Worm (Caenorhabditis elegans) whole organism, young adult: ENCODE data around the gene dnj-9.
"Not testable (repeated sequence)": the region's sequence is repeated elsewhere in the genome, so short reads cannot be mapped to it uniquely, and the experiment has no call there.

ENCODE experiments used
- D2030.7 ChIP-seq: fragments of 200-800 bp; sonication (Bioruptor generic); IDR thresholded peaks from 2 replicates; pipeline ENCODE4 v1.3.6; 2022; ENCODE audit warnings: missing genetic modification reagents, missing genetic modification characterization, missing compliant biosample characterization
- F23B12.7 ChIP-seq: sonication (generic microtip); optimal IDR thresholded peaks from 2 replicates; lab custom pipeline; 2017; ENCODE audit warnings: missing genetic modification characterization, mild to moderate bottlenecking, missing compliant biosample characterization, antibody characterized with exemption, moderate library complexity; ENCODE audit not compliant: insufficient read depth
- F33H1.4 ChIP-seq: fragments of 200-800 bp; sonication (Bioruptor generic); IDR thresholded peaks from 2 replicates; pipeline ENCODE4 v1.3.6; 2022; ENCODE audit warnings: missing genetic modification reagents, missing genetic modification characterization, missing compliant biosample characterization
- F52B5.7 ChIP-seq: sonication (generic microtip); optimal IDR thresholded peaks from 2 replicates; lab custom pipeline; 2016; ENCODE audit warnings: mild to moderate bottlenecking, missing genetic modification characterization, missing compliant biosample characterization
- F57C9.4 ChIP-seq: sonication (generic microtip); optimal IDR thresholded peaks from 2 replicates; lab custom pipeline; 2017; ENCODE audit warnings: mild to moderate bottlenecking, missing genetic modification characterization, missing compliant biosample characterization
- T07F8.4 ChIP-seq: sonication (generic microtip); optimal IDR thresholded peaks from 2 replicates; lab custom pipeline; 2016; ENCODE audit warnings: mild to moderate bottlenecking, missing genetic modification characterization, moderate library complexity, missing compliant biosample characterization
- Y53G8AR.9 ChIP-seq: fragments of 200-800 bp; sonication (Bioruptor generic); conservative IDR thresholded peaks from 2 replicates; pipeline ENCODE4 v1.3.6; 2022; ENCODE audit warnings: missing genetic modification reagents, missing genetic modification characterization, missing compliant biosample characterization
- ZK185.1 ChIP-seq: sonication (generic microtip); optimal IDR thresholded peaks from 2 replicates; lab custom pipeline; 2016; ENCODE audit warnings: mild to moderate bottlenecking, missing genetic modification characterization, missing compliant biosample characterization; ENCODE audit not compliant: poor library complexity, severe bottlenecking
- ama-1 ChIP-seq, 3 experiments: fragments of 150-350 bp in 1 of 3; sonication (generic microtip) in 2 of 3; optimal IDR thresholded peaks; 2 replicates each; lab custom pipeline; 2014 to 2018; ENCODE audit warnings: missing biosample characterization in 2 of 3, missing genetic modification characterization in 2 of 3, missing genetic modification reagents in 2 of 3
- atf-7 ChIP-seq: sonication (generic microtip); optimal IDR thresholded peaks from 2 replicates; lab custom pipeline; 2017; ENCODE audit warnings: mild to moderate bottlenecking, missing genetic modification characterization, missing compliant biosample characterization
- athp-1 ChIP-seq: sonication (generic microtip); optimal IDR thresholded peaks from 2 replicates; lab custom pipeline; 2017; ENCODE audit warnings: mild to moderate bottlenecking, missing genetic modification characterization, missing compliant biosample characterization
- attf-5 ChIP-seq: fragments of 200-800 bp; sonication (Bioruptor generic); optimal IDR thresholded peaks from 2 replicates; lab custom pipeline; 2018; ENCODE audit warnings: mild to moderate bottlenecking, missing genetic modification characterization, missing compliant biosample characterization
- ceh-27 ChIP-seq: fragments of 200-800 bp; sonication (Bioruptor generic); optimal IDR thresholded peaks from 2 replicates; lab custom pipeline; 2018; ENCODE audit warnings: mild to moderate bottlenecking, missing genetic modification characterization, moderate library complexity, missing compliant biosample characterization
- ceh-40 ChIP-seq: fragments of 200-800 bp; sonication (Bioruptor generic); IDR thresholded peaks from 2 replicates; pipeline ENCODE4 v1.3.6; 2022; ENCODE audit warnings: missing genetic modification characterization, missing compliant biosample characterization
- ceh-79 ChIP-seq: sonication (generic microtip); optimal IDR thresholded peaks from 2 replicates; lab custom pipeline; 2017; ENCODE audit warnings: mild to moderate bottlenecking, missing genetic modification characterization, missing compliant biosample characterization
- efl-1 ChIP-seq: fragments of 150-350 bp; optimal IDR thresholded peaks from 2 replicates; lab custom pipeline; 2014; ENCODE audit warnings: missing biosample characterization, missing genetic modification reagents, missing genetic modification characterization
- egl-18 ChIP-seq: fragments of 200-800 bp; sonication (Bioruptor generic); IDR thresholded peaks from 2 replicates; pipeline ENCODE4 v1.3.6; 2022; ENCODE audit warnings: missing genetic modification reagents, missing genetic modification characterization, missing compliant biosample characterization
- egrh-3 ChIP-seq: fragments of 200-800 bp; sonication (Bioruptor generic); IDR thresholded peaks from 2 replicates; pipeline ENCODE4 v1.3.6; 2022; ENCODE audit warnings: missing genetic modification reagents, missing genetic modification characterization, missing compliant biosample characterization
- gei-17 ChIP-seq: fragments of 200-800 bp; sonication (Bioruptor generic); optimal IDR thresholded peaks from 2 replicates; lab custom pipeline; 2018; ENCODE audit warnings: mild to moderate bottlenecking, missing genetic modification characterization, missing compliant biosample characterization
- hlh-26 ChIP-seq: fragments of 200-800 bp; sonication (Bioruptor generic); conservative IDR thresholded peaks from 2 replicates; pipeline ENCODE4 v1.3.6; 2022; ENCODE audit warnings: missing genetic modification reagents, missing genetic modification characterization, missing compliant biosample characterization
- hmg-1.2 ChIP-seq: fragments of 200-800 bp; sonication (Bioruptor generic); IDR thresholded peaks from 2 replicates; pipeline ENCODE4 v1.3.6; 2022; ENCODE audit warnings: missing genetic modification reagents, missing genetic modification characterization, missing compliant biosample characterization
- hsf-1 ChIP-seq: fragments of 200-800 bp; sonication (Bioruptor generic); IDR thresholded peaks from 2 replicates; pipeline ENCODE4 v1.3.6; 2022; ENCODE audit warnings: missing genetic modification reagents, missing genetic modification characterization, missing compliant biosample characterization
- lin-26 ChIP-seq: fragments of 200-800 bp; sonication (Bioruptor generic); IDR thresholded peaks from 2 replicates; pipeline ENCODE4 v1.3.6; 2022; ENCODE audit warnings: missing genetic modification reagents, missing genetic modification characterization, missing compliant biosample characterization
- lin-35 ChIP-seq, 3 experiments: fragments of 150-350 bp in 2 of 3; sonication (generic microtip) in 1 of 3; optimal IDR thresholded peaks; 2 replicates each; lab custom pipeline; 2014 to 2018; ENCODE audit warnings: missing biosample characterization in 3 of 3, missing genetic modification characterization in 3 of 3, missing genetic modification reagents in 3 of 3
- lin-40 ChIP-seq: sonication (generic microtip); optimal IDR thresholded peaks from 2 replicates; lab custom pipeline; 2016; ENCODE audit warnings: missing genetic modification characterization, mild to moderate bottlenecking, missing compliant biosample characterization, missing genotype, missing genetic modification reagents
- lir-1 ChIP-seq: fragments of 200-800 bp; sonication (Bioruptor generic); conservative IDR thresholded peaks from 2 replicates; pipeline ENCODE4 v1.3.6; 2022; ENCODE audit warnings: missing genetic modification reagents, missing genetic modification characterization, missing compliant biosample characterization
- lsy-27 ChIP-seq: sonication (generic microtip); optimal IDR thresholded peaks from 2 replicates; lab custom pipeline; 2017; ENCODE audit warnings: missing genetic modification characterization, mild to moderate bottlenecking, missing compliant biosample characterization, antibody characterized with exemption, missing genotype, borderline replicate concordance; ENCODE audit not compliant: insufficient read depth
- madf-3 ChIP-seq: fragments of 200-800 bp; sonication (Bioruptor generic); IDR thresholded peaks from 2 replicates; pipeline ENCODE4 v1.3.6; 2022; ENCODE audit warnings: missing genetic modification reagents, missing genetic modification characterization, missing compliant biosample characterization
- mes-4 ChIP-seq: sonication (generic microtip); optimal IDR thresholded peaks from 2 replicates; lab custom pipeline; 2016; ENCODE audit warnings: missing genotype, missing genetic modification characterization, missing compliant biosample characterization
- nfya-2 ChIP-seq: fragments of 200-800 bp; sonication (Bioruptor generic); IDR thresholded peaks from 2 replicates; pipeline ENCODE4 v1.3.6; 2022; ENCODE audit warnings: missing genetic modification reagents, missing genetic modification characterization, missing compliant biosample characterization
- nfyb-1 ChIP-seq: fragments of 200-800 bp; sonication (Bioruptor generic); IDR thresholded peaks from 2 replicates; pipeline ENCODE4 v1.3.6; 2022; ENCODE audit warnings: missing genetic modification reagents, missing genetic modification characterization, missing compliant biosample characterization
- nhr-120 ChIP-seq: fragments of 200-800 bp; sonication (Bioruptor generic); IDR thresholded peaks from 2 replicates; pipeline ENCODE4 v1.3.6; 2022; ENCODE audit warnings: missing genetic modification characterization, missing compliant biosample characterization
- nhr-179 ChIP-seq: sonication (generic microtip); optimal IDR thresholded peaks from 2 replicates; lab custom pipeline; 2016; ENCODE audit warnings: mild to moderate bottlenecking, missing genetic modification characterization, missing compliant biosample characterization
- nhr-80 ChIP-seq: sonication (generic microtip); optimal IDR thresholded peaks from 2 replicates; lab custom pipeline; 2016; ENCODE audit warnings: missing genetic modification characterization, missing compliant biosample characterization
- nhr-90 ChIP-seq: sonication (generic microtip); optimal IDR thresholded peaks from 2 replicates; lab custom pipeline; 2016; ENCODE audit warnings: missing genotype, mild to moderate bottlenecking, missing genetic modification characterization, missing compliant biosample characterization
- rcor-1 ChIP-seq: fragments of 200-800 bp; sonication (Bioruptor generic); IDR thresholded peaks from 2 replicates; pipeline ENCODE4 v1.3.6; 2022; ENCODE audit warnings: missing genetic modification reagents, missing genetic modification characterization, missing compliant biosample characterization
- repo-1 ChIP-seq: sonication (generic microtip); optimal IDR thresholded peaks from 2 replicates; lab custom pipeline; 2017; ENCODE audit warnings: mild to moderate bottlenecking, missing genetic modification characterization, missing compliant biosample characterization
- sdz-38 ChIP-seq: sonication (generic microtip); optimal IDR thresholded peaks from 2 replicates; lab custom pipeline; 2016; ENCODE audit warnings: missing genotype, missing genetic modification characterization, missing compliant biosample characterization
- snpc-4 ChIP-seq, 5 experiments: fragments of 150-350 bp in 1 of 5; sonication (generic microtip) in 4 of 5; optimal IDR thresholded peaks; 2 replicates each; lab custom pipeline; 2014 to 2018; ENCODE audit warnings: missing genetic modification characterization in 5 of 5, missing biosample characterization in 3 of 5, antibody characterized with exemption in 2 of 5, mild to moderate bottlenecking in 2 of 5, missing compliant biosample characterization in 2 of 5, missing genotype in 2 of 5, moderate library complexity in 2 of 5, missing genetic modification reagents in 1 of 5
- sptf-2 ChIP-seq: fragments of 200-800 bp; sonication (Bioruptor generic); optimal IDR thresholded peaks from 2 replicates; lab custom pipeline; 2018; ENCODE audit warnings: mild to moderate bottlenecking, missing genetic modification characterization, missing compliant biosample characterization
- ztf-3 ChIP-seq: fragments of 200-800 bp; sonication (Bioruptor generic); optimal IDR thresholded peaks from 2 replicates; lab custom pipeline; 2018; ENCODE audit warnings: mild to moderate bottlenecking, missing genetic modification characterization, missing compliant biosample characterization

Gene dnj-9

DNA sequence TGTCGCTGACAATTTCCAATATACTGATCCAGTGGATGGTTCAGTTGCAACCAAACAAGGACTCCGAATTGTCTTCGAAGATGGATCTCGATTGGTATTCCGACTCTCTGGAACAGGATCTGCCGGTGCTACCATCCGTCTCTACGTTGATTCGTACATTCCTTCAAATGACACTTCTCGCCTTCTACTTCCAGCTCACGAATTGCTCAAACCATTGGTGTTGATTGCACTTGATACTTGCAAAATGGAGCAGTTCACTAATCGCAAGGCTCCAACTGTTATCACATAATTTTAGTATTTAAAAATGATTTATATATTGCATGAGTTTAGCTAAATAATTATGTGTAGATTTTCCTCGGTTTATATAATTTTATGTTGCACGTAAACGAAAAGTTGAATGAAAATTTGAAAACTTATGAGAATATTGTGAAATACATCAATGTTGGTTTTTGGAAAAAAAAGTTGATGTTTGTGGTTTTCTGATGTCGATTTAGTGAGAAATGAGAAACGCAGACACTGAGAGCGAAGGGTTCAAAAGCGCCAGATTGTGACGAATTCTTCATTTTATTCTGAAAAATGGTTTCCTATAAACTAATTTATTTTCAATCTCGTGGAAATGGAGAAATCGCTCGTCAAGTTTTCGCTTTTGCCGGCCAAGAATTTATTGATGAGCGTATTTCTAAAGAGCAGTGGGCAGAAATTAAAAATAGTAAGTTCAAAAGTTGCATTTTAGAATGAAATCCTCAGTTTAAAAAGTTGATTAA, 39.3 kb downstream of the dnj-9 start, which contains the start of gene gst-9 (continued):
- no peak for TF ChIP-seq lsy-27 (tag; lab: Kevin White, UChicago)
- TF ChIP-seq lin-35 (GFP tag; optimal IDR thresholded peaks at IDR 0.05; lab: Kevin White, UChicago): peak in 1 of 3 experiments; percentile 49
- TF ChIP-seq atf-7 (tag; lab: Kevin White, UChicago): peak; percentile 64
- TF ChIP-seq hsf-1 (GFP tag; lab: Robert Waterston, UW): no peak
- peak; percentile 44; the same call in 1 of the 2 replicates for TF ChIP-seq madf-3
- peak; percentile 51 for TF ChIP-seq F52B5.7 (tag; lab: Kevin White, UChicago)
- TF ChIP-seq ZK185.1 (tag; lab: Kevin White, UChicago): peak; percentile 0
- TF ChIP-seq D2030.7 (GFP tag; lab: Robert Waterston, UW): no peak
- no peak for TF ChIP-seq nfya-2 (GFP tag; lab: Robert Waterston, UW)
- TF ChIP-seq lin-26 (GFP tag; lab: Robert Waterston, UW): 0 out of 2 replicates have a peak, but pooled peaks have one; percentile 50
- 0 out of 2 replicates have a peak, but pooled peaks have one; percentile 13 for TF ChIP-seq ceh-40 (GFP tag; lab: Robert Waterston, UW)
- TF ChIP-seq Y53G8AR.9 (GFP tag; lab: Robert Waterston, UW): peak; percentile 83
- TF ChIP-seq rcor-1 (GFP tag; lab: Robert Waterston, UW): no peak
- TF ChIP-seq F57C9.4 (tag; lab: Kevin White, UChicago): peak; percentile 44
- no peak for TF ChIP-seq mes-4 (tag; lab: Kevin White, UChicago)
- no peak for TF ChIP-seq T07F8.4 (tag; lab: Kevin White, UChicago)
- peak; percentile 36 for TF ChIP-seq hmg-1.2 (GFP tag; lab: Robert Waterston, UW)
- TF ChIP-seq snpc-4 (GFP tag; optimal IDR thresholded peaks at IDR 0.05; lab: Kevin White, UChicago): no peak
- TF ChIP-seq snpc-4 (tag; optimal IDR thresholded peaks at IDR 0.05; lab: Kevin White, UChicago): peak in 2 of 4 experiments; percentile 4 to 16
- TF ChIP-seq egl-18 (GFP tag; lab: Robert Waterston, UW): no peak
- TF ChIP-seq ceh-79 (tag; lab: Kevin White, UChicago): peak; percentile 55
- TF ChIP-seq athp-1 (tag; lab: Kevin White, UChicago): no peak
- peak; percentile 40 for TF ChIP-seq nhr-80
- no peak for TF ChIP-seq nhr-179 (tag; lab: Kevin White, UChicago)
- no peak for TF ChIP-seq hlh-26
- no peak for TF ChIP-seq sdz-38 (tag; lab: Kevin White, UChicago)
- no peak for TF ChIP-seq egrh-3
- peak; percentile 36 for TF ChIP-seq nhr-90

DNA sequence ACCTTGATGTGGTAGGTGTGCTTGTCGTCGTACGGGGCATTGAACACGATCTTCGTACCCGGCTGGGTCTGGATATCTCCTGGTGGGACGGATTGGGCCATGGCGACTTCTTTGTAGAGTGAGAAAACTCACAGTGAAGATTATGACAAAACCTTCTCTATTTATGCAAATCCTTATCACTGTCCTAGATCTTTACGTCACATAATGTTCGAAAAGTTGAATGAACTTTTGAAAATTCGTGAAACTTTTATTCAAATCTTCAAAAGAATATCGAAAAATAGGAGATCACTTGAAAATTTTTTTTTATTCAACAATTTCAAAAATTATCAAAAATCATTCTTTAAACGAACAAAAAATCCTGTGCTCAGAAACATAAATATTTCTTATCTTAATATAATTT, 40.7 kb downstream of the dnj-9 start, which contains the start of gene msp-33:
msp-33 (minus strand) TSS at position 101 of the 400 bp plus-strand sequence.
- TF ChIP-seq ztf-3 (GFP tag; lab: Kevin White, UChicago): no peak
- 0 out of 2 replicates have a peak, but pooled peaks have one; percentile 66 for TF ChIP-seq nhr-120 (GFP tag; lab: Robert Waterston, UW)
- TF ChIP-seq, all 124 proteins: peak for 1

DNA sequence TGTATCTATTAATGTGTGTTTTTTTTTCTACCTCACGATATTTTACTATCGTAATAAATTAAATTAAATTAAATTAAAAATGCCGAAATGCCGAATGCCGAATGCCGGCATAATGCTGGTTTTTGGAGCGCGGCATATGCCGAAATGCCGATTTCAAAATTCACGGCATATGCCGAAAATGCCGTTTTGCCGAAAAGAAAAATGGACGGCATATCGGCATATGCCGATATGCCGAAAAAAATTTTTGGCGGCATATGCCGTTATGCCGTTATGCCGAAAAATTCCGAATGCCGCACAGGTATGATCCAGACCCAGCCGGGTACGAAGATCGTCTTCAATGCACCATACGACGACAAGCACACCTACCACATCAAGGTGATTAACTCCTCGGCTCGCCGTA, 46.7 kb downstream of the dnj-9 start, which contains the start of gene msp-32:
msp-32 (plus strand) TSS at position 301 of the 400 bp plus-strand sequence.
- not testable (repeated sequence) for TF ChIP-seq nhr-120 (GFP tag; lab: Robert Waterston, UW); F23B12.7 (tag; lab: Kevin White, UChicago); lir-1 (GFP tag; lab: Robert Waterston, UW)

DNA sequence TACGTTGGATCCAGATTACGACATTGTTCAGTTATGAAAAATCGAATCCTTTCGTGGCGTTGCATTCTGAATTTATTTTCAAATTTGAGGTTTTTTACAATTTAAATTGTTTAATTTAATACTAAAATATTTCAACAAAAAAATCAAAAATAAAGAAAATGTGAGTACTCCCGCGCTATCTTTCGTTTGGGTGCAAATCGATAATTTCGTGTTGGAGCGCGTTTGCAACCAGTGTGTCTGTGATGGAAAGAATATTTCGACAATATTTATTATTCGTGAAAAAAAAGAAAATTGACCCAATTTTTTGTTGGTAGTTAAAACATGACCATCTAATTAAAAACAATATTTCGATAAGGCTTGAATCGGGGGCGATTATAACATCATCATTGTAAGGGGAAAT, 50.2 kb downstream of the dnj-9 start, which contains the start of gene R05F9.9:
R05F9.9 (minus strand) TSS at position 66 of the 400 bp plus-strand sequence.
- TF ChIP-seq gei-17 (GFP tag; lab: Kevin White, UChicago): peak; percentile 28
- TF ChIP-seq attf-5 (GFP tag; lab: Kevin White, UChicago): peak; percentile 31
- TF ChIP-seq efl-1: peak; percentile 39
- TF ChIP-seq nfyb-1 (GFP tag; lab: Robert Waterston, UW): peak; percentile 52
- peak; percentile 6; the same call in 1 of the 2 replicates for TF ChIP-seq F33H1.4 (GFP tag; lab: Robert Waterston, UW)
- TF ChIP-seq ceh-27 (GFP tag; lab: Kevin White, UChicago): no peak
- TF ChIP-seq ama-1 (optimal IDR thresholded peaks at IDR 0.05; lab: Kevin White, UChicago): peak; percentile 64
- TF ChIP-seq ama-1 (GFP tag; optimal IDR thresholded peaks at IDR 0.05; lab: Kevin White, UChicago): no peak
- peak; percentile 8 for TF ChIP-seq lin-40
- TF ChIP-seq ceh-79 (tag; lab: Kevin White, UChicago): peak; percentile 12
- TF ChIP-seq sptf-2 (GFP tag; lab: Kevin White, UChicago): no peak
- peak; percentile 66 for TF ChIP-seq hsf-1 (GFP tag; lab: Robert Waterston, UW)
- peak; percentile 86 for TF ChIP-seq Y53G8AR.9 (GFP tag; lab: Robert Waterston, UW)
- peak; percentile 56 for TF ChIP-seq repo-1
